Worm (Caenorhabditis elegans) whole organism, L3 larva: Measurements from ENCODE around the gene C13A2.6.

ENCODE experiments used
- egl-27 ChIP-seq: sonication (generic microtip); optimal IDR thresholded peaks from 4 replicates; lab custom pipeline; 2017; ENCODE audit warnings: missing biosample characterization, missing genetic modification reagents, missing genetic modification characterization
- elt-1 ChIP-seq: fragments of 150-350 bp; optimal IDR thresholded peaks from 2 replicates; lab custom pipeline; 2014; ENCODE audit warnings: missing biosample characterization, missing genetic modification characterization
- elt-3 ChIP-seq, 3 experiments: fragments of 150-350 bp in 1 of 3; sonication (generic microtip) in 2 of 3; optimal IDR thresholded peaks; 2 replicates in 2 of 3; 4 replicates in 1 of 3; lab custom pipeline; 2014 to 2017; ENCODE audit warnings: missing biosample characterization in 3 of 3, missing genetic modification characterization in 3 of 3
- jun-1 ChIP-seq: fragments of 150-350 bp; optimal IDR thresholded peaks from 2 replicates; lab custom pipeline; 2014; ENCODE audit warnings: missing biosample characterization, missing genetic modification reagents, missing genetic modification characterization
- lin-15B ChIP-seq: fragments of 150-350 bp; optimal IDR thresholded peaks from 2 replicates; lab custom pipeline; 2014; ENCODE audit warnings: missing biosample characterization, missing genetic modification characterization
- nfya-1 ChIP-seq: sonication (generic microtip); optimal IDR thresholded peaks from 2 replicates; lab custom pipeline; 2017; ENCODE audit warnings: missing genetic modification characterization, mild to moderate bottlenecking, missing compliant biosample characterization, antibody characterized with exemption, moderate library complexity; ENCODE audit not compliant: insufficient read depth
- nhr-237 ChIP-seq: fragments of 150-350 bp; optimal IDR thresholded peaks from 2 replicates; lab custom pipeline; 2014; ENCODE audit warnings: missing biosample characterization, missing genetic modification characterization
- nhr-25 ChIP-seq: sonication (generic microtip); optimal IDR thresholded peaks from 2 replicates; lab custom pipeline; 2017; ENCODE audit warnings: missing biosample characterization, missing genetic modification characterization
- nhr-43 ChIP-seq: sonication (generic microtip); optimal IDR thresholded peaks from 2 replicates; lab custom pipeline; 2016; ENCODE audit warnings: mild to moderate bottlenecking, missing genetic modification characterization, missing compliant biosample characterization; ENCODE audit not compliant: poor library complexity, severe bottlenecking
- pqm-1 ChIP-seq: fragments of 150-350 bp; optimal IDR thresholded peaks from 2 replicates; lab custom pipeline; 2017; ENCODE audit warnings: missing biosample characterization, missing genetic modification characterization, inconsistent platforms
- skn-1 ChIP-seq: fragments of 150-350 bp; optimal IDR thresholded peaks from 2 replicates; lab custom pipeline; 2014; ENCODE audit warnings: missing biosample characterization, missing genetic modification characterization
- unc-62 ChIP-seq: fragments of 150-350 bp; sonication (generic microtip); optimal IDR thresholded peaks from 4 replicates; lab custom pipeline; 2014; ENCODE audit warnings: missing biosample characterization, missing genetic modification reagents, missing genetic modification characterization
- zag-1 ChIP-seq: fragments of 150-350 bp; optimal IDR thresholded peaks from 2 replicates; lab custom pipeline; 2014; ENCODE audit warnings: missing biosample characterization, missing genetic modification characterization
- ztf-4 ChIP-seq: fragments of 150-350 bp; optimal IDR thresholded peaks from 2 replicates; lab custom pipeline; 2014; ENCODE audit warnings: missing biosample characterization, missing genetic modification characterization

DNA sequence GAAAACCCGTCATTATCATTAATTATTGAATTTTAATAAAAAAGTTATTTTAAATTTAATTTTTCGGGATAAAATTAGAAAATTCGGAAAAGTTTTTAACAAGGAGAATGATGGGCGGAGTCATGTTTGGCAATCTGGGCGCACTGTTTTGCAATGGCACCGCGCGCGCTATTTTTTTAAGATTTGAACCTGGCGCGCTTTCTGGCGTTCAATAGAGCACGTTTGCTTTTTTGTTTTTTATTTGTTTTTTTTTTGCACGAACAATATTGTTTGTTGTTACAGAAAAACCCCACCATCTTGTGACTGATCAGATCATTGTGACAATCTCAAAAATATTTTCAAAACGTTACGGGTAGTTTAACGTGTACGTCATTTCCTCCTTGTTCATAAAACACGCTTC, 32.4 kb upstream of the C13A2.6 start, which contains the start of gene hyls-1:
- TF ChIP-seq zag-1 (tag; lab: Kevin White, UChicago) (no peak), nhr-43 (tag; lab: Kevin White, UChicago) (peak; percentile 92), pqm-1 (peak; percentile 31), lin-15B (tag; lab: Kevin White, UChicago) (peak; percentile 92), ztf-4 (tag; lab: Kevin White, UChicago) (no peak), nfya-1 (tag; lab: Kevin White, UChicago) (peak; percentile 91), nhr-25 (tag; lab: Kevin White, UChicago) (peak; percentile 80), egl-27 (tag; lab: Kevin White, UChicago) (no peak), nhr-237 (tag; lab: Kevin White, UChicago) (no peak), jun-1 (tag; lab: Kevin White, UChicago) (no peak), elt-1 (no peak), elt-3 (tag; optimal IDR thresholded peaks at IDR 0.05; lab: Kevin White, UChicago) (no peak), unc-62 (GFP tag; lab: Kevin White, UChicago) (no peak), skn-1 (tag; lab: Kevin White, UChicago) (peak; percentile 37)
